Fruit fly (Drosophila melanogaster): ENCODE measurements around the gene tgo.

Gene tgo

dm6 chr3R:9002542-9002941 lies 17.3 kb downstream of the tgo start:
- TF ChIP-seq CG8478 (optimal IDR thresholded peaks at IDR 0.05), result no peak

dm6 chr3R:9001720-9002240 lies 18.0 kb downstream of the tgo start:
- no peak for TF ChIP-seq CG8478 (optimal IDR thresholded peaks at IDR 0.05)
- no peak for TF ChIP-seq CTCF (optimal IDR thresholded peaks at IDR 0.05)

dm6 chr3R:8998243-8998642 lies 21.6 kb downstream of the tgo start:
- TF ChIP-seq CG8478 (optimal IDR thresholded peaks at IDR 0.05), result no peak
- TF ChIP-seq CTCF (optimal IDR thresholded peaks at IDR 0.05), result no peak

dm6 chr3R:8997397-8997796 lies 22.4 kb downstream of the tgo start, which contains the start of gene CG11977:
Gene CG11977, plus strand, starts transcription at chr3R:8997697.
- TF ChIP-seq CTCF (optimal IDR thresholded peaks at IDR 0.05) (no peak), CG8478 (optimal IDR thresholded peaks at IDR 0.05) (no peak)

dm6 chr3R:8992928-8993579 lies 26.8 kb downstream of the tgo start, which contains the start of gene CG11975:
Gene CG11975, plus strand, starts transcription at chr3R:8993253.
- TF ChIP-seq CTCF (optimal IDR thresholded peaks at IDR 0.05), result peak in 1 of 2 experiments; percentile 14
- no peak for TF ChIP-seq CG8478 (optimal IDR thresholded peaks at IDR 0.05)

- TF ChIP-seq CTCF (optimal IDR thresholded peaks at IDR 0.05) (peak in 1 of 2 experiments; percentile 25), CG8478 (optimal IDR thresholded peaks at IDR 0.05) (no peak)
Observed at dm6 chr3R:8984602-8985074, 35.2 kb downstream of the tgo start, which contains the start of gene CG11970. Gene CG11970, plus strand, starts transcription at chr3R:8984718.

dm6 chr3R:8984141-8984540 lies 35.7 kb downstream of the tgo start, which contains the start of gene RagA-B:
Gene RagA-B, minus strand, starts transcription at chr3R:8984315.
- TF ChIP-seq CTCF (optimal IDR thresholded peaks at IDR 0.05) (no peak), CG8478 (optimal IDR thresholded peaks at IDR 0.05) (no peak)

- TF ChIP-seq CG8478 (optimal IDR thresholded peaks at IDR 0.05), result no peak
- no peak for TF ChIP-seq CTCF (optimal IDR thresholded peaks at IDR 0.05)
Observed at dm6 chr3R:8981209-8981996, 38.4 kb downstream of the tgo start.

dm6 chr3R:8980776-8981165 lies 39.1 kb downstream of the tgo start, which contains the start of gene CAHbeta:
Gene CAHbeta, plus strand, starts transcription at chr3R:8980860.
- TF ChIP-seq CTCF (optimal IDR thresholded peaks at IDR 0.05) (no peak), CG8478 (optimal IDR thresholded peaks at IDR 0.05) (no peak)

- TF ChIP-seq CG8478 (optimal IDR thresholded peaks at IDR 0.05) (no peak), CTCF (optimal IDR thresholded peaks at IDR 0.05) (peak; percentile 77 to 93)
Observed at dm6 chr3R:8979850-8980775, 39.7 kb downstream of the tgo start.

dm6 chr3R:8978768-8979167 lies 41.1 kb downstream of the tgo start:
- TF ChIP-seq CG8478 (optimal IDR thresholded peaks at IDR 0.05) (no peak), CTCF (optimal IDR thresholded peaks at IDR 0.05) (no peak)

- no peak for TF ChIP-seq CTCF (optimal IDR thresholded peaks at IDR 0.05)
- TF ChIP-seq CG8478 (optimal IDR thresholded peaks at IDR 0.05), result no peak
Observed at dm6 chr3R:8976073-8976593, 43.7 kb downstream of the tgo start.

dm6 chr3R:8971794-8972193 lies 48.0 kb downstream of the tgo start:
- TF ChIP-seq CTCF (optimal IDR thresholded peaks at IDR 0.05), result no peak
- TF ChIP-seq CG8478 (optimal IDR thresholded peaks at IDR 0.05), result no peak

- TF ChIP-seq CTCF (optimal IDR thresholded peaks at IDR 0.05) (no peak), CG8478 (optimal IDR thresholded peaks at IDR 0.05) (no peak)
Observed at dm6 chr3R:8970707-8971106, 49.1 kb downstream of the tgo start.

Measured in S2 (cell line).